Fruit fly (Drosophila melanogaster): ENCODE measurements around the gene hay.

Gene hay

dm6 chr3L:10656451-10657198, 25.7 kb downstream of the hay start (continued):
- no peak for TF ChIP-seq CG3726 (GFP tag; IDR thresholded peaks at IDR 0.05)
- no peak for TF ChIP-seq ham (GFP tag; IDR thresholded peaks at IDR 0.05)
- peak; percentile 37 for TF ChIP-seq CG18476 (GFP tag; optimal IDR thresholded peaks at IDR 0.05)
- TF ChIP-seq CG8924 (tag; optimal IDR thresholded peaks at IDR 0.05) = peak; percentile 59
- peak; percentile 34 for TF ChIP-seq D19A (tag; optimal IDR thresholded peaks at IDR 0.05)
- TF ChIP-seq p53 (GFP tag; optimal IDR thresholded peaks at IDR 0.05) = peak; percentile 50
- peak; percentile 77 for TF ChIP-seq CG6813 (GFP tag; optimal IDR thresholded peaks at IDR 0.05)
- TF ChIP-seq CG10543 (GFP tag; optimal IDR thresholded peaks at IDR 0.05) = peak; percentile 27
- TF ChIP-seq Deaf1 (tag; optimal IDR thresholded peaks at IDR 0.05) = no peak
- TF ChIP-seq prd (optimal IDR thresholded peaks at IDR 0.05) = no peak
- TF ChIP-seq prd (GFP tag; IDR thresholded peaks at IDR 0.05) = no peak
- peak; percentile 23; the same call in 1 of the 2 replicates for TF ChIP-seq chm (GFP tag; IDR thresholded peaks at IDR 0.05)
- TF ChIP-seq ro (GFP tag; IDR thresholded peaks at IDR 0.05) = no peak
- peak; percentile 70 for TF ChIP-seq Mes4 (GFP tag; optimal IDR thresholded peaks at IDR 0.05)
- TF ChIP-seq CG2202 (tag; optimal IDR thresholded peaks at IDR 0.05) = peak; percentile 68
- peak; percentile 72 for TF ChIP-seq CG17912 (GFP tag; optimal IDR thresholded peaks at IDR 0.05)
- TF ChIP-seq CG8765 (GFP tag; IDR thresholded peaks at IDR 0.05) = no peak
- no peak for TF ChIP-seq CG10959 (GFP tag; IDR thresholded peaks at IDR 0.05)
- TF ChIP-seq CG11560 (tag; IDR thresholded peaks at IDR 0.05) = no peak
- peak; percentile 12 for TF ChIP-seq sd (tag; optimal IDR thresholded peaks at IDR 0.05)
- peak; percentile 3 for TF ChIP-seq CG10267 (tag; optimal IDR thresholded peaks at IDR 0.05)
- TF ChIP-seq CG1832 (GFP tag; optimal IDR thresholded peaks at IDR 0.05) = no peak
- no peak for TF ChIP-seq Tbp (GFP tag; optimal IDR thresholded peaks at IDR 0.05)
- TF ChIP-seq vnd (GFP tag; IDR thresholded peaks at IDR 0.05; ENCODE audit: partially characterized antibody) = no peak
- TF ChIP-seq croc (GFP tag; conservative IDR thresholded peaks at IDR 0.05) = no peak
- TF ChIP-seq CG34224 (GFP tag; IDR thresholded peaks at IDR 0.05; ENCODE audit: partially characterized antibody) = no peak
- TF ChIP-seq CG12744 (GFP tag; optimal IDR thresholded peaks at IDR 0.05) = peak; percentile 53
- TF ChIP-seq CG5953 (GFP tag; IDR thresholded peaks at IDR 0.05) = peak; percentile 68
- TF ChIP-seq CG7987 (GFP tag; optimal IDR thresholded peaks at IDR 0.05) = peak; percentile 90

DNA sequence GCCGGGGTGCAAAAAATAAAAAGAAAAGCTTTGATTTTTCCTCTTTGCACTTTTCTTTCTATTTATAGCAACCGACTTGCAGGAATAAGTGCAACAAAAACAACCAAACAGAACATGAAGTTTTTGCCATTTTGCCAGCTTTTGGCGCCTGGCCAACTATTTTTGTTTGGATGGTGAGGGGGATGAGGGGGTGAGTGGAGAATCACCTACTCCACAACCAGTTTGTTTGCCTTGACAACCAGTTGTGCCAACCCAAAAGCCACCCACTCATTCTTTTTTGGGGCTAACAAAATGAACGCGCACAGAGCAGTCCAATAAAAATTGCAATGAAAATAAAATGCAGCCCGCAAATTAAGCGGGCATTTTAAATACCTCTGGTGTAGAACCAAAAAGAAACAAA, 26.4 kb downstream of the hay start:
- TF ChIP-seq crol (GFP tag; IDR thresholded peaks at IDR 0.05) = peak; percentile 11; the same call in 1 of the 2 replicates
- TF ChIP-seq CG15514 (GFP tag; optimal IDR thresholded peaks at IDR 0.05) = no peak
- TF ChIP-seq Bgb (GFP tag; IDR thresholded peaks at IDR 0.05; ENCODE audit: partially characterized antibody) = 0 out of 2 replicates have a peak, but pooled peaks have one; percentile 14
- TF ChIP-seq Ets65A (GFP tag) = peak; percentile 80
- no peak for TF ChIP-seq CG8765 (GFP tag; IDR thresholded peaks at IDR 0.05)
- 0 out of 2 replicates have a peak, but pooled peaks have one; percentile 9 for TF ChIP-seq CG43689 (GFP tag; IDR thresholded peaks at IDR 0.05)

dm6 chr3L:10658362-10659127, 27.7 kb downstream of the hay start:
- no peak for TF ChIP-seq CG13624 (GFP tag; optimal IDR thresholded peaks at IDR 0.05)
- no peak for TF ChIP-seq peb (GFP tag; IDR thresholded peaks at IDR 0.05)
- no peak for TF ChIP-seq maf-S (GFP tag; optimal IDR thresholded peaks at IDR 0.05)
- TF ChIP-seq Meics (GFP tag; optimal IDR thresholded peaks at IDR 0.05) = no peak
- TF ChIP-seq aop (GFP tag; IDR thresholded peaks at IDR 0.05) = no peak
- TF ChIP-seq CG6254 (GFP tag; optimal IDR thresholded peaks at IDR 0.05) = no peak
- TF ChIP-seq zfh2 (GFP tag; optimal IDR thresholded peaks at IDR 0.05) = no peak
- no peak for TF ChIP-seq row (GFP tag; IDR thresholded peaks at IDR 0.05)
- no peak for TF ChIP-seq H2.0 (GFP tag; IDR thresholded peaks at IDR 0.05)
- no peak for TF ChIP-seq CG15073 (GFP tag; optimal IDR thresholded peaks at IDR 0.05)
- no peak for TF ChIP-seq CG14667 (GFP tag; IDR thresholded peaks at IDR 0.05)
- no peak for TF ChIP-seq MBD-R2 (GFP tag; IDR thresholded peaks at IDR 0.05)
- peak; percentile 21 for TF ChIP-seq sug (tag; optimal IDR thresholded peaks at IDR 0.05)
- TF ChIP-seq cwo (GFP tag; optimal IDR thresholded peaks at IDR 0.05) = peak; percentile 68
- no peak for TF ChIP-seq gsb-n (tag; optimal IDR thresholded peaks at IDR 0.05)
